Fruit fly (Drosophila melanogaster): ENCODE measurements around the gene dob.

DNA sequence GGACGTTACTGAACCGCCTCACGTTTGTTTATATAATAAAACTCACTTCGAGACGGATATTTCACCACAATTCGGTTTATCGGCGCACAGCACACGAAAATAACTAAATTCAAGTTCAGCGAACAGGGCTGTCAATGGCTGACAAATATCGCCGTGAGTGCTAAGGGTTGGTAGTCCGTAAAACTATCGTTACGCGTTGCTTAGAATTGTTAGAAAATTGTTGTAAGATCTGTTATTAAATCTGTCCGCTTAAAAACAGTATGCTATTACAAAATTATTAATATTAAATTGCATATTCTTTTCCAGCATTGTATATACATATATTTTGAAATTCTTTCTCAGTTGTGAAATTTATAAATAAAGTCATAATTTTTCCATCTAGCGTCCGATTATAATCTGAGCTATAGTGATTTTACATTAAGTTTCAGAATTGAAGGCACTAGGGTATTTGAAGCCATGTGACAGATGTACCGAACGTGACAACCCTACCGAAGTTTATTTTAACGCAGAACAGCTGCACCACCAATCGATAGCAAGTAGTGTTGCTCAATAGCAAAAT, 17.9 kb downstream of the dob start, which contains the start of gene Cox17:
- TF ChIP-seq tai (GFP tag; optimal IDR thresholded peaks at IDR 0.05) = peak; percentile 82
- TF ChIP-seq Vsx2 (GFP tag; optimal IDR thresholded peaks at IDR 0.05; ENCODE audit: partially characterized antibody) = no peak
- peak; percentile 47 for TF ChIP-seq Hr83 (GFP tag; optimal IDR thresholded peaks at IDR 0.05; ENCODE audit: poor library complexity, severe bottlenecking)
- no peak for TF ChIP-seq lola (GFP tag; optimal IDR thresholded peaks at IDR 0.05)
- peak; percentile 75 for TF ChIP-seq dmrt93B (GFP tag; optimal IDR thresholded peaks at IDR 0.05)
- TF ChIP-seq usp (GFP tag; optimal IDR thresholded peaks at IDR 0.05) = no peak
- TF ChIP-seq Sp1 (GFP tag; optimal IDR thresholded peaks at IDR 0.05) = peak; percentile 81
- no peak for TF ChIP-seq Abd-B (GFP tag; optimal IDR thresholded peaks at IDR 0.05)
- peak; percentile 70 for TF ChIP-seq br (GFP tag; optimal IDR thresholded peaks at IDR 0.05)
- TF ChIP-seq brk (GFP tag; optimal IDR thresholded peaks at IDR 0.05) = peak; percentile 74
